Fruit fly (Drosophila melanogaster) whole organism, pupa: ENCODE data around the gene CG3117.

Source experiments
- CG13204 ChIP-seq: fragments of 200-800 bp; sonication (Bioruptor generic); optimal IDR thresholded peaks from 2 replicates; lab custom pipeline; 2018; ENCODE audit warnings: missing biosample characterization, mild to moderate bottlenecking, missing genetic modification characterization, moderate library complexity
- CG14655 ChIP-seq: fragments of 200-800 bp; sonication (Bioruptor generic); optimal IDR thresholded peaks from 3 replicates; lab custom pipeline; 2017; ENCODE audit warnings: mild to moderate bottlenecking, missing biosample characterization, missing genetic modification reagents, missing genetic modification characterization
- CG32121 ChIP-seq: fragments of 200-800 bp; sonication (Bioruptor generic); IDR thresholded peaks from 2 replicates; pipeline ENCODE4 v1.3.6; 2022; ENCODE audit warnings: missing biosample characterization, missing genetic modification characterization
- D1 ChIP-seq: fragments of 200-800 bp; sonication (Bioruptor generic); optimal IDR thresholded peaks from 2 replicates; lab custom pipeline; 2018; ENCODE audit warnings: missing biosample characterization, mild to moderate bottlenecking, missing genetic modification characterization, moderate library complexity
- EcR ChIP-seq: fragments of 200-800 bp; sonication (Bioruptor generic); optimal IDR thresholded peaks from 3 replicates; lab custom pipeline; 2019; ENCODE audit warnings: missing biosample characterization, missing genetic modification characterization, mild to moderate bottlenecking, moderate library complexity, missing genetic modification reagents
- Ets98B ChIP-seq: fragments of 200-800 bp; sonication (Bioruptor generic); IDR thresholded peaks from 2 replicates; pipeline ENCODE4 v1.3.6; 2022; ENCODE audit warnings: missing biosample characterization, missing genetic modification characterization
- rn ChIP-seq: fragments of 200-800 bp; sonication (Bioruptor generic); IDR thresholded peaks from 2 replicates; pipeline ENCODE4 v1.3.6; 2022; ENCODE audit warnings: missing biosample characterization, missing genetic modification characterization

DNA sequence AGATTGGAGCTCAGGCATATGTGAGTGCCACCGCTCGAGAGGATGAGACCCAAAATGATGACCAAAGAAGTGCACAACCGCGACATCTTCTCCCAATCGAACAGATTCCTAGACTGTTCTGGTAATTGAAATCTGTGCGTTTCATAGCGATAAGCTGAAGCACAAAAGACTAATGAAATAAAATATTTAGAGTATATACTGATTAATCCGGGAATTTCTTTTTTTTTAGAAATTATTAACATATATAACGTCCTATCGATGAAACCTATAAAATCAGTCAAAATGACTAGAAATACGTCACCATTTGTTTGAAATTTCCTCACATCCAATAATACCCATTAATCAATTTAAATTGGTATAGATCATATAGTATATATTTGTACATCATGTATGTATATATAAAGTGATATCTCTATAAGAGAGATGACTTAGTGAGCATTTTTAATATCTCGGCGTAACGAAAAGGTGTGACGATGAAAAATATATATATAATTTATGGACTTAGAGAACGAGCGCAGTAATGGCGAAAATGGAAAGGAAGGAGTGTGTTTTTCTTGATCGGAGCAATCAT lies at the start of gene CG3117, which contains the start of gene CG2983:
- no peak for TF ChIP-seq CG13204
- TF ChIP-seq D1 (tag; lab: Kevin White, UChicago), result no peak
- TF ChIP-seq rn (GFP tag; lab: Robert Waterston, UW), result no peak
- no peak for TF ChIP-seq CG32121
- TF ChIP-seq Ets98B (GFP tag; lab: Robert Waterston, UW), result no peak
- no peak for TF ChIP-seq EcR (GFP tag; lab: Kevin White, UChicago)
- TF ChIP-seq CG14655, result no peak
